Worm (Caenorhabditis elegans): ENCODE measurements around the gene chil-5.

The chil-5 gene

DNA sequence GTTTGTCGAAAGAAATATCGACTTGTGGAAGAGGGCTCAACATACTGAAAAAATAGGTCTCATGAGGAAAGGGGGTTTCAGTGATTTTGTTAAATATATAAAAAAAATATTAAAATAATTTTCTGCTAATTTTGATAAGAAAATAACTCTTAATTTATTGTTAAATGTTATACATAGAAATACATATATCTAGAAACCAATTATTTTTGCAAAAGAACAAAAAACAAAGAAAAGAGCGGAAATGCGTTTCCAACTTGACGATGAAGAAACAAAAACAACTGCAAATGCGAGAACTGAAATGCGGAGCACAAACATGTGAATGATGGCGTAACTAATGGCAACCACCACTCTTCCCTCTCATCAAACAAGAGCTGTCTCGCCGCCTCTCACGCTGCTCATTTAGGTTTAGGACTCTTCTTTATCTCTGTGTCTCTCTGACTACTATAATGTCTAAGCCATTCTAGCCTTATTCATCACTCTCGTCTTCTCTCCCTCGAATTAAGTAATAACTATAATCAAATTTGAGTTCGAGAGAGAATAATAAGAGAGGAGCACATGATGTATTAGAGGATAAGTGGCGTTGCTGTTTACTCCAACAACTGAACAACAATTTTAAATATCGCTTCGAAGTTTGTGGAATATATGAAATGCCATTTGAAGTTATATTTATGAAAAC, 21.1 kb downstream of the chil-5 start, which contains the start of gene arrd-4:
Gene arrd-4, minus strand, starts transcription at position 51 of the 676 bp plus-strand sequence.
- TF ChIP-seq set-16 (GFP tag; IDR thresholded peaks at IDR 0.05) (no peak), nhr-11 (tag; optimal IDR thresholded peaks at IDR 0.05) (peak; percentile 66), nhr-102 (tag; optimal IDR thresholded peaks at IDR 0.05) (no peak)

DNA sequence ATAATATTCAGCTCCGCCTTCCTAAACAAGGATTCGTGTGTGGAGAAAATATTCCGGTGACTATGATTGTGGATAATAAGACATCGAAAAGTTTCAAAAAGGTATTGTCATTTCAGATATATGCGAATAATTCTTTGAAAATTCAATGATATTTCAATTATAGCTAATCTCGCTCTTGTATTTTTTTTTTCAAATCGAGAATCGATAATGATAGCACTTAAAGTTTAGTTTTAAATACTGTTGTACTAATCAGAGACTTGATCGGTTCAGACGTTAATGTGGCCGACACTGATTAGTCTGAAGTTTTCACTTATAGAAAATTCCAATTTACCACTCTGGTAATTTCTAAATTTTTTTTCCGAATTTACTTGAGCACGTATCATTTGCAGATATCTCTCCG, 23.5 kb downstream of the chil-5 start:
- TF ChIP-seq lsy-2 (tag; optimal IDR thresholded peaks at IDR 0.05) (no peak), unc-62 (GFP tag; optimal IDR thresholded peaks at IDR 0.05 in 1 of 2) (peak in 1 of 2 experiments; percentile 93), unc-62 (tag; optimal IDR thresholded peaks at IDR 0.05) (no peak)

DNA sequence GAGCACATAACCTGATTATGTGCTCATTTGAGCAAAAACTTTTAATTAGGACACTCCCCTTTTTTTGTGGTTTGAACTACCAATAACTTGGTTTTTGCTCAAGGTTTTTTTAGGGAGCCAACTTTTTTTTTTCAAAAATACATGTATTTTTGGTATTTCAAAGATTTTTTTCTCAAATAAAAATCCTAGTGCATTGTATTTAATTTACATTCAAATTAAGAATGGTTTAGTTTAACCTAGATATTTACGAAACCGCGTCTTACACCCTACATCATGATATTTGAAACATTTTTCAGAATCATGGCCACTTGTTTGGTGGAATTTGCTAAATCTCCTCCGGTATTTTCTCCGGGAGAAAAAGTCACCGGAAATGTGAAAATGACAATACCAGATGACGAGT, 24.6 kb downstream of the chil-5 start, which contains the start of gene arrd-5:
Gene arrd-5, plus strand, starts transcription at position 301 of the 400 bp plus-strand sequence.
- TF ChIP-seq dpl-1 (GFP tag; optimal IDR thresholded peaks at IDR 0.05) (no peak), unc-62 (GFP tag; optimal IDR thresholded peaks at IDR 0.05 in 1 of 2) (peak in 1 of 2 experiments; percentile 18), unc-62 (tag; optimal IDR thresholded peaks at IDR 0.05) (no peak)

DNA sequence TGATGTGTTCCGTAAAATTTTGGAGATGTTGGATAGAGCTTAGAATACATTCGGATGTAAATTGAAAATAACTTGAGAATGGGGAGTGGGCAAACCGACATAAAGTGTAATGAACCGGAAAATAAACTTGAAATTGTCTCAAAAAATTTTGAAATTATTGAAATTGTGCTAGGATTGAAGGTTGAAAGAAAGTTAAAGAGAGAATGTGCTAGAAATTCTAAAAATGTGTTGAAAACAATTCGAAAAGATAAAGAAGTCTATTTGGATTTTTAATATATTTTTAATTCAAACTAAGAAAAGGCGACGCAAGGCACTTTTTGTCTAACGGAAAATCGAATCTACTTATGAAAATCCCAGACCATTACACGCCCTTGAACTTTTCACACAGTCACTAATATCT, 25.6 kb downstream of the chil-5 start, which contains the start of gene ZK938.3:
Gene ZK938.3, minus strand, starts transcription at position 101 of the 400 bp plus-strand sequence.
- no peak for TF ChIP-seq hmg-1.1 (GFP tag; IDR thresholded peaks at IDR 0.05)
- TF ChIP-seq unc-62 (GFP tag; optimal IDR thresholded peaks at IDR 0.05 in 1 of 2) = peak in 1 of 2 experiments; percentile 26
- TF ChIP-seq unc-62 (tag; optimal IDR thresholded peaks at IDR 0.05) = no peak
- no peak for TF ChIP-seq Y75B8A.6 (GFP tag; IDR thresholded peaks at IDR 0.05)
- TF ChIP-seq lin-1 (GFP tag; IDR thresholded peaks at IDR 0.05) = no peak
- TF ChIP-seq ceh-44 (GFP tag; IDR thresholded peaks at IDR 0.05) = no peak
- no peak for TF ChIP-seq dmd-8 (GFP tag; IDR thresholded peaks at IDR 0.05)

DNA sequence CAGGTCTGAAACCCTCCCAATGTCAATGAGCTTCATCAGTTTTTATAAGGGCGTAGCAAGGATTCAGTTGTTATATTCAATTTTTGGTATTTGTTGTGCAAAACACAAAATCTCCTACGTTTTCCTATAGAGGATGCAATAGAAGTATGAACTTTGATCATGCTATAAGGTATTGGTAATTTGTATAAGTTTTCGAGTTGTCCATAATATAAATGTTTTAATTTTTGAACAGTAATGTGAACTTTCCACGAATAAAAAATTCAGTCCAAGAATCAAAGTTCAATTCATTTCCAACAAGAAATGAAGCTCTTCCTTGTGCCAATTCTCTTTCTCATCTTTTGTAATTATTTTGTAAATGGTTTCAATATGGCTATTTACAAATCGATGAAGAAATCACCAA, 28.4 kb downstream of the chil-5 start, which contains the start of gene ZK938.12:
Gene ZK938.12, plus strand, starts transcription at position 301 of the 400 bp plus-strand sequence.
- no peak for TF ChIP-seq ceh-62 (tag; optimal IDR thresholded peaks at IDR 0.05)
- no peak for TF ChIP-seq zfp-2 (tag; optimal IDR thresholded peaks at IDR 0.05)
- TF ChIP-seq lir-3 (tag; optimal IDR thresholded peaks at IDR 0.05) = no peak
- no peak for TF ChIP-seq tra-1 (GFP tag; IDR thresholded peaks at IDR 0.05)
- TF ChIP-seq mep-1 (tag; optimal IDR thresholded peaks at IDR 0.05) = no peak
- TF ChIP-seq gei-8 (GFP tag; optimal IDR thresholded peaks at IDR 0.05) = no peak
- no peak for TF ChIP-seq egl-27 (tag; optimal IDR thresholded peaks at IDR 0.05)
- TF ChIP-seq madf-5 (GFP tag; IDR thresholded peaks at IDR 0.05) = no peak
- TF ChIP-seq unc-130 (GFP tag; optimal IDR thresholded peaks at IDR 0.05) = no peak
- no peak for TF ChIP-seq nhr-48 (tag; optimal IDR thresholded peaks at IDR 0.05)
- no peak for TF ChIP-seq egl-43 (GFP tag; IDR thresholded peaks at IDR 0.05)

DNA sequence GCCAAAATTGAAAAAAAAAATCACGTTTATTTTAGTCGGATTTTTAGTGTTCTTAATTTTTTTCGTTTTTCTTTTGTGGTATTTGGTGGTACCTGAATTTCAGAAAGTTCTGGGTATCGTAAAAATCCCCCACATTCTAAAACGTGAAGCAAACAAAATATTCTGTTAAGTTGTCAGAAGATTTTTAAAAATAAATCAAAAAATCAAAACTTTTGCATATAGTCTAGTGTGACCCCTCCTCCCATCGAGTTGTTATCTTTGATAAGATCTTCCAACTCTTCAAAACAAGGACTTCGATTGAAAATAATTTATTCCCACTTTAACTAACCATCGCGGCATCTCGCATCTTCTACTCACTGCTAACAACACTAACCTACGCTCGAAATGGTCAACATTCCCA, 30.4 kb downstream of the chil-5 start, which contains the start of gene ZK938.1:
Gene ZK938.1, plus strand, starts transcription at position 301 of the 400 bp plus-strand sequence.
- TF ChIP-seq ZK546.5 (tag; optimal IDR thresholded peaks at IDR 0.05) (no peak), lim-7 (GFP tag; IDR thresholded peaks at IDR 0.05) (no peak), daf-19 (GFP tag; conservative IDR thresholded peaks at IDR 0.05) (no peak), spr-1 (tag; optimal IDR thresholded peaks at IDR 0.05) (no peak), unc-62 (GFP tag; optimal IDR thresholded peaks at IDR 0.05 in 1 of 2) (no peak), unc-62 (tag; optimal IDR thresholded peaks at IDR 0.05) (no peak), zip-2 (tag; optimal IDR thresholded peaks at IDR 0.05) (no peak), spr-3 (GFP tag; optimal IDR thresholded peaks at IDR 0.05) (no peak), lin-1 (GFP tag; IDR thresholded peaks at IDR 0.05) (no peak), rbr-2 (tag; optimal IDR thresholded peaks at IDR 0.05) (no peak), ztf-7 (tag; optimal IDR thresholded peaks at IDR 0.05) (no peak), snpc-4 (tag; optimal IDR thresholded peaks at IDR 0.05) (no peak), zip-11 (GFP tag; IDR thresholded peaks at IDR 0.05) (no peak)
